Worm (Caenorhabditis elegans): ENCODE results near the gene T04C9.2.

T04C9.2 gene

DNA sequence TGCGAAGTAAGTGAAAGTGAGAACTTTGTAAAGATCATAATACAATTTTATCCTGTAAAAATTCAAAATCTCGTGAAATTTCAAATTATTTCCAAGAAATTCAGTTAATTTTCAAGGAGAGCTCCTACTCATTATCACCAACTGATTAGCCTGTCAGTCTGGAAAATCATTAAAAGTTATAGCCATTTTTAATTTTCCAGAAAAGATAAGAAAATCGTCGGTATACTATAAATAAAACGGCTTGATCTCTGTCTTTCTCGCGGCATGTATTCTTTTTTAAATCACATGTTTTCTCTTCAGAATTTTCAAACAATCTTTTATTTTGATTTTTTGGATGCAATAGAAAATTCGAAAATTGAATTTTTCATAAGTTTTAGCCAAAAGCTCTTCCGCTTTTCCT is 42.7 kb upstream of the T04C9.2 start:
- TF ChIP-seq flh-1 (GFP tag; optimal IDR thresholded peaks at IDR 0.05): no peak
- TF ChIP-seq unc-62 (GFP tag; optimal IDR thresholded peaks at IDR 0.05): no peak
- no peak for TF ChIP-seq elt-1 (tag; optimal IDR thresholded peaks at IDR 0.05; ENCODE audit: borderline replicate concordance, insufficient read depth)
- no peak for TF ChIP-seq sptf-1 (tag; optimal IDR thresholded peaks at IDR 0.05)
- TF ChIP-seq elt-3 (tag; optimal IDR thresholded peaks at IDR 0.05): no peak
- no peak for TF ChIP-seq unc-120 (tag; optimal IDR thresholded peaks at IDR 0.05; ENCODE audit: poor library complexity, severe bottlenecking)
- TF ChIP-seq lin-32 (GFP tag; optimal IDR thresholded peaks at IDR 0.05): no peak
- no peak for TF ChIP-seq ces-1 (GFP tag; optimal IDR thresholded peaks at IDR 0.05)
- no peak for TF ChIP-seq mep-1 (tag; optimal IDR thresholded peaks at IDR 0.05)
- no peak for TF ChIP-seq nhr-28 (tag; optimal IDR thresholded peaks at IDR 0.05)
- TF ChIP-seq mab-5 (tag; optimal IDR thresholded peaks at IDR 0.05): no peak
- TF ChIP-seq lin-13 (tag; optimal IDR thresholded peaks at IDR 0.05): no peak
- TF ChIP-seq unc-39 (tag; optimal IDR thresholded peaks at IDR 0.05): no peak
- no peak for TF ChIP-seq blmp-1 (tag; optimal IDR thresholded peaks at IDR 0.05)

ce11 chrIII:5949817-5950216 is 41.9 kb upstream of the T04C9.2 start:
- TF ChIP-seq unc-120 (tag; optimal IDR thresholded peaks at IDR 0.05; ENCODE audit: poor library complexity, severe bottlenecking) (peak; percentile 29), mls-2 (tag; optimal IDR thresholded peaks at IDR 0.05) (no peak), sptf-1 (tag; optimal IDR thresholded peaks at IDR 0.05) (no peak), unc-62 (GFP tag; optimal IDR thresholded peaks at IDR 0.05) (peak; percentile 16), pha-4 (tag; optimal IDR thresholded peaks at IDR 0.05) (no peak), ces-1 (GFP tag; optimal IDR thresholded peaks at IDR 0.05) (peak; percentile 4), lin-13 (tag; optimal IDR thresholded peaks at IDR 0.05) (no peak)

DNA sequence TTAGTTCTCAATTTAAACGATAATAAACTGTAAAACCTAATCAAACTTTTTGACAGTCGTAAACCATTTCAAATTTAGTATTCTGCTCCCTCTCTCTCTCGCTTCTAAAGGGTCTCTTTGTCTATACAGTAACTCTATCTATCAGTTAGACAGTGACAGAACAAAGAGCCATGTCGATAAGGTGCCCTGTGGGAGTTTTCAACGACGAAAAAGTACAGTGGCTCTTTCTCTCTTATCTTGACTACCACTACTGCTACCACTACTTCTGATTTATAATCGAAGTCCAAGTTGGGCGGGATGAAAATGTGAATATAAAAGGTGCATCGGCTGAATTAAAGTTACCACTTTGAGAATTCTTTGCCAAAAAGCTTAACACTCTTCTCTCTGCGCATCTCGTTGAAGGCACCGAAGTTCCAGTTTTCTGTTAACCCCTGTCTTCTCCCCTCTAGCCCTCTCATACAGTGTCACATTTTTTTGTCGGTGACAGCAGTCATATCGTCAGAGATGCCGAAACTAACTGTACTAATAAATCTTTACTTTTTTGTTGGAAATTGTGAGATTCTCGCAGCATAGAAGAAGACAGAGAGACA is 40.8 kb upstream of the T04C9.2 start:
- TF ChIP-seq flh-1 (GFP tag; optimal IDR thresholded peaks at IDR 0.05): no peak
- TF ChIP-seq hlh-1 (tag; optimal IDR thresholded peaks at IDR 0.05): no peak
- TF ChIP-seq sem-2 (GFP tag; optimal IDR thresholded peaks at IDR 0.05): no peak
- no peak for TF ChIP-seq lin-13 (tag; optimal IDR thresholded peaks at IDR 0.05)

ce11 chrIII:5951589-5952378 is 39.9 kb upstream of the T04C9.2 start:
- TF ChIP-seq ztf-11 (tag; optimal IDR thresholded peaks at IDR 0.05): no peak
- TF ChIP-seq ces-1 (GFP tag; optimal IDR thresholded peaks at IDR 0.05): no peak
- TF ChIP-seq lsy-2 (tag; optimal IDR thresholded peaks at IDR 0.05): no peak
- TF ChIP-seq unc-120 (tag; optimal IDR thresholded peaks at IDR 0.05; ENCODE audit: poor library complexity, severe bottlenecking): no peak
- TF ChIP-seq M03D4.4 (tag; optimal IDR thresholded peaks at IDR 0.05): no peak
- no peak for TF ChIP-seq snpc-4 (tag; optimal IDR thresholded peaks at IDR 0.05)
- TF ChIP-seq cnd-1 (tag; optimal IDR thresholded peaks at IDR 0.05): no peak
- no peak for TF ChIP-seq unc-62 (GFP tag; optimal IDR thresholded peaks at IDR 0.05)
- no peak for TF ChIP-seq sptf-1 (tag; optimal IDR thresholded peaks at IDR 0.05)
- no peak for TF ChIP-seq drap-1 (GFP tag; optimal IDR thresholded peaks at IDR 0.05)
- TF ChIP-seq nhr-12 (tag; optimal IDR thresholded peaks at IDR 0.05): no peak
- no peak for TF ChIP-seq ceh-43 (GFP tag; optimal IDR thresholded peaks at IDR 0.05)
- no peak for TF ChIP-seq hlh-1 (tag; optimal IDR thresholded peaks at IDR 0.05)
- no peak for TF ChIP-seq flh-1 (GFP tag; optimal IDR thresholded peaks at IDR 0.05)
- no peak for TF ChIP-seq blmp-1 (tag; optimal IDR thresholded peaks at IDR 0.05)
- TF ChIP-seq mls-2 (tag; optimal IDR thresholded peaks at IDR 0.05): no peak
- no peak for TF ChIP-seq nhr-76 (tag; optimal IDR thresholded peaks at IDR 0.05)

DNA sequence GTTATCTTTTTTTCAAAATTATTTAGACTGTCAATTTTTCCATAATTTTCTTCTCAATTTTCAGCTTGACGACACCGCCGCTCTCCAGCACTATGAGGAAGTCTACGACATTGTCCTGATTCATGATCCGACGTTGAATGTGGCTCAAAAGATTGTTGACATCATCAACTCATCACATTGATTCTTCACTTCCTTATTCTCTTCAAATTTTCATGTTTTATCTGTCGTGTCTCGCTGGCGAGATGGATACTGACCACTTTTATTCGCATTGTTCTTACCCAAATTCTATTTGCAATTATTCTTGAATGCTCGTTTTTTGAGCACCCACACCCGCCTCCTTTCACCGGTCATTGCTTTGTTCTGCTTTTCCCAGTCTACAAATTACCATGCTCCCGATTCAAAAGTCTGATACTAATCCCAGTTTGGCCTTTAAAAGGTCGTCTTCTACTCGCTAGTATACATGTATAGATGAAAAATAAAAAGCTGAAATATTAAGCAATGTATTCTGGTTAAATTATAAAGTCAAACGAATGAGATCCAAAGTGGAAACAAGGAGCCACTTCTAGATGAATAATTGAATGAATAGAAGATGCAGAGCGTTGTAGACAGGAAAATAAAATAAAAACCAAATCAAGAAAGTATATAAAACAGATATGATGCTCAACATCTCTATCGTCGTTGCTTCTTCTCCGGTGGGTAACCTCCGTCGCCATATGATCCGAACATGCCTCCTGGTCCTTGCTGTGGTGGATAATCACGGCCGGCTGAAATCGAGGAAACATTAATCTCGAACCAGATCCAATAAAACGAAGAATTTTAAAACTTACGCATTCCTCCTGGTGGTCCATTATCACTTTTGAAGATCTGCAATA is 38.4 kb upstream of the T04C9.2 start:
- no peak for TF ChIP-seq nhr-76 (tag; optimal IDR thresholded peaks at IDR 0.05)
- TF ChIP-seq drap-1 (GFP tag; optimal IDR thresholded peaks at IDR 0.05): no peak
- no peak for TF ChIP-seq ceh-83 (GFP tag; optimal IDR thresholded peaks at IDR 0.05)
- no peak for TF ChIP-seq nhr-12 (tag; optimal IDR thresholded peaks at IDR 0.05)

Measured in whole organism, mixed stage, embryonic.